Worm (Caenorhabditis elegans) whole organism, L4 larva: ENCODE results near the gene C06A6.4.

Source experiments
- F49E8.2 ChIP-seq: sonication (generic microtip); optimal IDR thresholded peaks from 2 replicates; lab custom pipeline; 2016; ENCODE audit warnings: missing compliant biosample characterization, mild to moderate bottlenecking, missing genetic modification characterization, borderline replicate concordance
- aha-1 ChIP-seq: fragments of 150-350 bp; peaks from one replicate; lab custom pipeline; 2014; ENCODE audit warnings: missing biosample characterization, missing genetic modification characterization
- ceh-82 ChIP-seq: sonication (generic microtip); optimal IDR thresholded peaks from 2 replicates; lab custom pipeline; 2017; ENCODE audit warnings: missing biosample characterization, missing genetic modification characterization
- madf-9 ChIP-seq: fragments of 200-800 bp; sonication (Bioruptor generic); conservative IDR thresholded peaks from 2 replicates; pipeline ENCODE4 v1.3.6; 2022; ENCODE audit warnings: missing genetic modification reagents, missing genetic modification characterization, missing compliant biosample characterization
- nhr-237 ChIP-seq: sonication (generic microtip); optimal IDR thresholded peaks from 2 replicates; lab custom pipeline; 2017; ENCODE audit warnings: missing biosample characterization, missing genetic modification characterization
- nhr-25 ChIP-seq: sonication (generic microtip); optimal IDR thresholded peaks from 2 replicates; lab custom pipeline; 2017; ENCODE audit warnings: missing genetic modification characterization, mild to moderate bottlenecking, missing compliant biosample characterization, antibody characterized with exemption, moderate library complexity, borderline replicate concordance; ENCODE audit not compliant: insufficient read depth
- nhr-77 ChIP-seq: fragments of 150-350 bp; optimal IDR thresholded peaks from 2 replicates; lab custom pipeline; 2014; ENCODE audit warnings: missing biosample characterization, missing genetic modification characterization
- pqm-1 ChIP-seq: sonication (generic microtip); optimal IDR thresholded peaks from 2 replicates; lab custom pipeline; 2017; ENCODE audit warnings: missing biosample characterization, missing genetic modification characterization
- vab-7 ChIP-seq: fragments of 200-800 bp; sonication (Bioruptor generic); IDR thresholded peaks from 2 replicates; pipeline ENCODE4 v1.3.6; 2022; ENCODE audit warnings: missing genetic modification reagents, missing genetic modification characterization, missing compliant biosample characterization
- zag-1 ChIP-seq: fragments of 150-350 bp; optimal IDR thresholded peaks from 2 replicates; lab custom pipeline; 2014; ENCODE audit warnings: missing biosample characterization, missing genetic modification characterization
- ztf-11 ChIP-seq: fragments of 150-350 bp; optimal IDR thresholded peaks from 2 replicates; lab custom pipeline; 2014; ENCODE audit warnings: missing biosample characterization, missing genetic modification characterization

ce11 chrIV:7794709-7795108 is 34.4 kb downstream of the C06A6.4 start, which contains the start of gene ntp-1:
- TF ChIP-seq vab-7 (GFP tag; lab: Robert Waterston, UW) (no peak), F49E8.2 (tag; lab: Kevin White, UChicago) (no peak), nhr-77 (tag; lab: Kevin White, UChicago) (no peak), aha-1 (tag; lab: Kevin White, UChicago) (no peak), ceh-82 (no peak), madf-9 (GFP tag; lab: Robert Waterston, UW) (no peak), ztf-11 (no peak), zag-1 (tag; lab: Kevin White, UChicago) (no peak), pqm-1 (tag; lab: Kevin White, UChicago) (no peak), nhr-25 (tag; lab: Kevin White, UChicago) (no peak), nhr-237 (tag; lab: Kevin White, UChicago) (no peak)
